Worm (Caenorhabditis elegans): Measurements from ENCODE around the gene clec-191.

- TF ChIP-seq ref-1 (GFP tag; conservative IDR thresholded peaks at IDR 0.05) (no peak), klf-2 (GFP tag; conservative IDR thresholded peaks at IDR 0.05) (no peak), flt-1 (GFP tag; IDR thresholded peaks at IDR 0.05) (no peak), med-1 (GFP tag; optimal IDR thresholded peaks at IDR 0.05; ENCODE audit: insufficient read depth) (no peak), cog-1 (tag; optimal IDR thresholded peaks at IDR 0.05) (no peak), tab-1 (GFP tag; IDR thresholded peaks at IDR 0.05) (no peak), T22C8.4 (GFP tag; IDR thresholded peaks at IDR 0.05) (no peak), ztf-23 (GFP tag; IDR thresholded peaks at IDR 0.05) (no peak)
Observed at ce11 chrIV:16306918-16307317, 26.4 kb upstream of the clec-191 start.

Measured in whole organism, midembryonic.